Fruit fly (Drosophila melanogaster) whole organism, prepupa: Measurements from ENCODE around the gene Bsg.

ENCODE experiments used
- Blimp-1 ChIP-seq: fragments of 200-800 bp; sonication (Bioruptor generic); optimal IDR thresholded peaks from 3 replicates; lab custom pipeline; 2017; ENCODE audit warnings: missing biosample characterization, missing genetic modification characterization, mild to moderate bottlenecking, moderate library complexity, missing genetic modification reagents
- CG10631 ChIP-seq: fragments of 200-800 bp; sonication (Bioruptor generic); optimal IDR thresholded peaks from 2 replicates; lab custom pipeline; 2016; ENCODE audit warnings: missing biosample characterization, missing genetic modification characterization
- CG10669 ChIP-seq: fragments of 200-800 bp; sonication (Bioruptor generic); optimal IDR thresholded peaks from 3 replicates; lab custom pipeline; 2018; ENCODE audit warnings: missing biosample characterization, mild to moderate bottlenecking, missing genetic modification characterization, moderate library complexity
- CG11294 ChIP-seq: fragments of 200-800 bp; sonication (Bioruptor generic); IDR thresholded peaks from 2 replicates; pipeline ENCODE4 v1.3.6; 2022; ENCODE audit warnings: missing biosample characterization, missing genetic modification characterization
- CG11762 ChIP-seq: fragments of 200-800 bp; sonication (Bioruptor generic); optimal IDR thresholded peaks from 3 replicates; lab custom pipeline; 2016; ENCODE audit warnings: missing biosample characterization, missing genetic modification characterization; ENCODE audit not compliant: insufficient read depth
- CG15336 ChIP-seq: fragments of 200-800 bp; sonication (Bioruptor generic); IDR thresholded peaks from 2 replicates; pipeline ENCODE4 v1.3.6; 2022; ENCODE audit warnings: missing biosample characterization, missing genetic modification characterization
- CG1621 ChIP-seq: fragments of 200-800 bp; sonication (Bioruptor generic); optimal IDR thresholded peaks from 3 replicates; lab custom pipeline; 2018; ENCODE audit warnings: missing biosample characterization, mild to moderate bottlenecking, missing genetic modification characterization
- CG16779 ChIP-seq: fragments of 200-800 bp; sonication (Bioruptor generic); optimal IDR thresholded peaks from 3 replicates; lab custom pipeline; 2017; ENCODE audit warnings: missing biosample characterization, mild to moderate bottlenecking, missing genetic modification characterization
- CG3032 ChIP-seq: fragments of 200-800 bp; optimal IDR thresholded peaks from 2 replicates; lab custom pipeline; 2019; ENCODE audit warnings: missing biosample characterization, mild to moderate bottlenecking, missing genetic modification characterization, moderate library complexity
- CG32006 ChIP-seq: fragments of 200-800 bp; sonication (Bioruptor generic); optimal IDR thresholded peaks from 3 replicates; lab custom pipeline; 2017; ENCODE audit warnings: missing biosample characterization, mild to moderate bottlenecking, missing genetic modification characterization
- CG34406 ChIP-seq: fragments of 200-800 bp; sonication (Bioruptor generic); optimal IDR thresholded peaks from 3 replicates; lab custom pipeline; 2016; ENCODE audit warnings: missing biosample characterization, missing genetic modification characterization
- CG3919 ChIP-seq: fragments of 200-800 bp; sonication (Bioruptor generic); optimal IDR thresholded peaks from 3 replicates; lab custom pipeline; 2016; ENCODE audit warnings: missing biosample characterization, missing genetic modification characterization
- CG4318 ChIP-seq: fragments of 200-800 bp; sonication (Bioruptor generic); optimal IDR thresholded peaks from 3 replicates; lab custom pipeline; 2017; ENCODE audit warnings: missing biosample characterization, mild to moderate bottlenecking, missing genetic modification characterization
- CG6276 ChIP-seq: fragments of 200-800 bp; sonication (Bioruptor generic); optimal IDR thresholded peaks from 2 replicates; lab custom pipeline; 2017; ENCODE audit warnings: missing biosample characterization, mild to moderate bottlenecking, missing genetic modification characterization
- CG6808 ChIP-seq: fragments of 200-800 bp; sonication (Bioruptor generic); optimal IDR thresholded peaks from 3 replicates; lab custom pipeline; 2017; ENCODE audit warnings: missing biosample characterization, missing genetic modification characterization, mild to moderate bottlenecking, moderate library complexity, missing genetic modification reagents
- CG8119 ChIP-seq: fragments of 200-800 bp; sonication (Bioruptor generic); IDR thresholded peaks from 3 replicates; pipeline ENCODE4 v1.3.6; 2022; ENCODE audit warnings: missing biosample characterization, missing genetic modification characterization
- Eip75B ChIP-seq: fragments of 200-800 bp; sonication (Bioruptor generic); optimal IDR thresholded peaks from 3 replicates; lab custom pipeline; 2016; ENCODE audit warnings: missing biosample characterization, missing genetic modification characterization
- Eip78C ChIP-seq: fragments of 200-800 bp; sonication (Bioruptor generic); peaks from one replicate; lab custom pipeline; 2016; ENCODE audit warnings: missing biosample characterization, missing genetic modification characterization
- Ets21C ChIP-seq: fragments of 200-800 bp; sonication (Bioruptor generic); optimal IDR thresholded peaks from 3 replicates; lab custom pipeline; 2016; ENCODE audit warnings: missing biosample characterization, missing genetic modification characterization
- Ets96B ChIP-seq: fragments of 200-800 bp; optimal IDR thresholded peaks from 2 replicates; lab custom pipeline; 2019; ENCODE audit warnings: missing biosample characterization, mild to moderate bottlenecking, missing genetic modification characterization, moderate library complexity
- Gug ChIP-seq: fragments of 200-800 bp; sonication (Bioruptor generic); IDR thresholded peaks from 2 replicates; pipeline ENCODE4 v1.3.6; 2022; ENCODE audit warnings: missing biosample characterization, missing genetic modification characterization
- Hr38 ChIP-seq: sonication (Bioruptor generic); optimal IDR thresholded peaks from 2 replicates; lab custom pipeline; 2016; ENCODE audit warnings: missing biosample characterization, missing genetic modification characterization
- Hr4 ChIP-seq: fragments of 200-800 bp; sonication (Bioruptor generic); optimal IDR thresholded peaks from 3 replicates; lab custom pipeline; 2016; ENCODE audit warnings: missing biosample characterization, missing genetic modification characterization
- Lpt ChIP-seq: fragments of 200-800 bp; sonication (Bioruptor generic); optimal IDR thresholded peaks from 3 replicates; lab custom pipeline; 2016; ENCODE audit warnings: missing biosample characterization, missing genetic modification characterization
- Met ChIP-seq: fragments of 200-800 bp; sonication (Bioruptor generic); optimal IDR thresholded peaks from 3 replicates; lab custom pipeline; 2016; ENCODE audit warnings: missing biosample characterization, missing genetic modification characterization
- OdsH ChIP-seq: fragments of 200-800 bp; sonication (Bioruptor generic); optimal IDR thresholded peaks from 3 replicates; lab custom pipeline; 2016; ENCODE audit warnings: missing biosample characterization, missing genetic modification characterization
- Sox102F ChIP-seq: fragments of 200-800 bp; sonication (Bioruptor generic); optimal IDR thresholded peaks from 2 replicates; lab custom pipeline; 2016; ENCODE audit warnings: missing biosample characterization, mild to moderate bottlenecking, missing genetic modification characterization
- Sox14 ChIP-seq: fragments of 200-800 bp; sonication (Bioruptor generic); optimal IDR thresholded peaks from 3 replicates; lab custom pipeline; 2016; ENCODE audit warnings: missing biosample characterization, missing genetic modification characterization
- achi ChIP-seq: fragments of 200-800 bp; sonication (Bioruptor generic); optimal IDR thresholded peaks from 3 replicates; lab custom pipeline; 2016; ENCODE audit warnings: missing biosample characterization, missing genetic modification characterization
- cyc ChIP-seq: fragments of 200-800 bp; sonication (Bioruptor generic); optimal IDR thresholded peaks from 3 replicates; lab custom pipeline; 2016; ENCODE audit warnings: missing biosample characterization, missing genetic modification characterization
- dsx ChIP-seq: fragments of 200-800 bp; optimal IDR thresholded peaks from 3 replicates; lab custom pipeline; 2019; ENCODE audit warnings: missing biosample characterization, mild to moderate bottlenecking, missing genetic modification characterization, moderate library complexity; ENCODE audit not compliant: poor library complexity, severe bottlenecking
- eg ChIP-seq: fragments of 200-800 bp; sonication (Bioruptor generic); IDR thresholded peaks from 3 replicates; pipeline ENCODE4 v1.3.6; 2022; ENCODE audit warnings: missing biosample characterization, missing genetic modification characterization
- esn ChIP-seq: fragments of 200-800 bp; sonication (Bioruptor generic); optimal IDR thresholded peaks from 2 replicates; lab custom pipeline; 2016; ENCODE audit warnings: missing biosample characterization, mild to moderate bottlenecking, missing genetic modification characterization, moderate library complexity
- fd85E ChIP-seq: fragments of 200-800 bp; sonication (Bioruptor generic); optimal IDR thresholded peaks from 3 replicates; lab custom pipeline; 2016; ENCODE audit warnings: missing biosample characterization, missing genetic modification characterization
- fkh ChIP-seq: fragments of 200-800 bp; sonication (Bioruptor generic); optimal IDR thresholded peaks from 3 replicates; lab custom pipeline; 2017; ENCODE audit warnings: missing biosample characterization, mild to moderate bottlenecking, missing genetic modification characterization, moderate library complexity
- lz ChIP-seq: fragments of 200-800 bp; sonication (Bioruptor generic); optimal IDR thresholded peaks from 3 replicates; lab custom pipeline; 2016; ENCODE audit warnings: missing biosample characterization, missing genetic modification characterization
- net ChIP-seq: fragments of 200-800 bp; sonication (Bioruptor generic); optimal IDR thresholded peaks from 3 replicates; lab custom pipeline; 2016; ENCODE audit warnings: missing biosample characterization, missing genetic modification characterization
- pdm3 ChIP-seq: fragments of 200-800 bp; sonication (Bioruptor generic); optimal IDR thresholded peaks from 3 replicates; lab custom pipeline; 2016; ENCODE audit warnings: missing biosample characterization, missing genetic modification characterization
- salr ChIP-seq, 2 experiments: fragments of 200-800 bp; sonication (Bioruptor generic); optimal IDR thresholded peaks; 3 replicates each; lab custom pipeline; 2016 to 2018; ENCODE audit warnings: missing biosample characterization in 2 of 2, missing genetic modification characterization in 2 of 2, mild to moderate bottlenecking in 1 of 2
- spab ChIP-seq: fragments of 200-800 bp; sonication (Bioruptor generic); optimal IDR thresholded peaks from 2 replicates; lab custom pipeline; 2017; ENCODE audit warnings: missing biosample characterization, mild to moderate bottlenecking, missing genetic modification characterization, missing genetic modification reagents
- ss ChIP-seq, 2 experiments: fragments of 200-800 bp; sonication (Bioruptor generic); optimal IDR thresholded peaks; 2 replicates in 1 of 2; 3 replicates in 1 of 2; lab custom pipeline; 2017 to 2018; ENCODE audit warnings: mild to moderate bottlenecking in 2 of 2, missing biosample characterization in 2 of 2, missing genetic modification characterization in 2 of 2, moderate library complexity in 1 of 2
- svp ChIP-seq: fragments of 200-800 bp; sonication (Bioruptor generic); peaks from one replicate; lab custom pipeline; 2016; ENCODE audit warnings: missing biosample characterization, missing genetic modification characterization
- topi ChIP-seq: fragments of 200-800 bp; sonication (Bioruptor generic); optimal IDR thresholded peaks from 3 replicates; lab custom pipeline; 2016; ENCODE audit warnings: missing biosample characterization, missing genetic modification characterization

Bsg gene

dm6 chr2L:8162307-8163024 lies 79.2 kb downstream of the Bsg start, which contains the start of gene Acbp1 (continued):
- TF ChIP-seq Sox102F (peak; percentile 97), Eip75B (peak; percentile 92), CG6808 (GFP tag; lab: Kevin White, UChicago) (peak; percentile 97), pdm3 (GFP tag; lab: Kevin White, UChicago) (peak; percentile 94), CG4318 (GFP tag; lab: Kevin White, UChicago) (peak; percentile 89), spab (GFP tag; lab: Kevin White, UChicago) (peak; percentile 95), CG32006 (GFP tag; lab: Kevin White, UChicago) (peak; percentile 97), fd85E (peak; percentile 85), Blimp-1 (peak; percentile 92)

- TF ChIP-seq CG6808 (GFP tag; lab: Kevin White, UChicago): peak; percentile 50
- TF ChIP-seq CG6276 (GFP tag; lab: Kevin White, UChicago): no peak
- peak; percentile 20 for TF ChIP-seq CG3919 (GFP tag; lab: Kevin White, UChicago)
- TF ChIP-seq Hr4 (GFP tag; lab: Kevin White, UChicago): no peak
These were observed 79.8 kb downstream of the Bsg start, which contains the start of gene Piezo for dm6 chr2L:8163025-8163351. Piezo (plus strand) TSS chr2L:8163073.

dm6 chr2L:8163588-8164166 lies 80.5 kb downstream of the Bsg start:
- TF ChIP-seq Hr38 (GFP tag; lab: Kevin White, UChicago) (no peak), CG34406 (GFP tag; lab: Kevin White, UChicago) (no peak), OdsH (no peak), CG6276 (GFP tag; lab: Kevin White, UChicago) (no peak), eg (GFP tag; lab: Robert Waterston, UW) (0 out of 3 replicates have a peak, but pooled peaks have one; percentile 30), fkh (GFP tag; lab: Kevin White, UChicago) (peak; percentile 93), CG11294 (GFP tag; lab: Robert Waterston, UW) (no peak), CG16779 (tag; lab: Kevin White, UChicago) (peak; percentile 1), Sox14 (peak; percentile 30)

dm6 chr2L:8164219-8164618 lies 81.0 kb downstream of the Bsg start:
- TF ChIP-seq CG15336 (GFP tag; lab: Robert Waterston, UW): no peak
- peak; percentile 64 for TF ChIP-seq svp
- no peak for TF ChIP-seq ss (GFP tag; optimal IDR thresholded peaks at IDR 0.05; lab: Kevin White, UChicago)
- no peak for TF ChIP-seq CG6808 (GFP tag; lab: Kevin White, UChicago)
- no peak for TF ChIP-seq CG10631 (GFP tag; lab: Kevin White, UChicago)
- TF ChIP-seq Gug (GFP tag; lab: Robert Waterston, UW): no peak
- TF ChIP-seq CG10669 (GFP tag; lab: Kevin White, UChicago): no peak
- TF ChIP-seq salr (GFP tag; optimal IDR thresholded peaks at IDR 0.05; lab: Kevin White, UChicago): no peak
- no peak for TF ChIP-seq topi (GFP tag; lab: Kevin White, UChicago)
- no peak for TF ChIP-seq CG11762
- TF ChIP-seq CG34406 (GFP tag; lab: Kevin White, UChicago): no peak
- no peak for TF ChIP-seq Ets21C (GFP tag; lab: Kevin White, UChicago)
- no peak for TF ChIP-seq CG8119 (GFP tag; lab: Robert Waterston, UW)
- no peak for TF ChIP-seq cyc
- TF ChIP-seq Eip78C (GFP tag; lab: Kevin White, UChicago): no peak
- no peak for TF ChIP-seq Ets96B (tag; lab: Kevin White, UChicago)
- TF ChIP-seq dsx (GFP tag; lab: Kevin White, UChicago): no peak
- peak; percentile 43 for TF ChIP-seq esn (GFP tag; lab: Kevin White, UChicago)
- no peak for TF ChIP-seq lz (GFP tag; lab: Kevin White, UChicago)
- TF ChIP-seq CG11294 (GFP tag; lab: Robert Waterston, UW): no peak
- TF ChIP-seq CG1621 (tag; lab: Kevin White, UChicago): no peak
- peak; percentile 43 for TF ChIP-seq Sox102F
- TF ChIP-seq Lpt (GFP tag; lab: Kevin White, UChicago): no peak
- TF ChIP-seq CG3032: no peak
- no peak for TF ChIP-seq net
- TF ChIP-seq Sox14: no peak
- no peak for TF ChIP-seq Hr4 (GFP tag; lab: Kevin White, UChicago)
- no peak for TF ChIP-seq achi
- TF ChIP-seq Hr38 (GFP tag; lab: Kevin White, UChicago): no peak
- no peak for TF ChIP-seq CG3919 (GFP tag; lab: Kevin White, UChicago)
- TF ChIP-seq Blimp-1: peak; percentile 11
- TF ChIP-seq Met: peak; percentile 32
